Worm (Caenorhabditis elegans): ENCODE results near the gene pyp-1.

pyp-1 gene

ce11 chrIV:9974392-9974791 is 24.3 kb downstream of the pyp-1 start, which contains the start of gene C47E12.9:
Gene C47E12.9 (plus strand): TSS chrIV:9974692.
- TF ChIP-seq skn-1 (tag; optimal IDR thresholded peaks at IDR 0.05) = no peak
- TF ChIP-seq jun-1 (tag; optimal IDR thresholded peaks at IDR 0.05) = no peak
- no peak for TF ChIP-seq eor-1 (tag; optimal IDR thresholded peaks at IDR 0.05)
- TF ChIP-seq hmg-11 (tag; optimal IDR thresholded peaks at IDR 0.05) = no peak
- no peak for TF ChIP-seq unc-39 (tag; optimal IDR thresholded peaks at IDR 0.05)
- no peak for TF ChIP-seq pha-4 (tag; optimal IDR thresholded peaks at IDR 0.05)
- no peak for TF ChIP-seq nhr-28 (tag; optimal IDR thresholded peaks at IDR 0.05)
- TF ChIP-seq egl-5 (tag; optimal IDR thresholded peaks at IDR 0.05) = no peak
- no peak for TF ChIP-seq tbx-2 (tag; optimal IDR thresholded peaks at IDR 0.05)
- TF ChIP-seq ztf-11 (tag; optimal IDR thresholded peaks at IDR 0.05) = no peak
- TF ChIP-seq fkh-2 (tag; optimal IDR thresholded peaks at IDR 0.05) = no peak
- TF ChIP-seq R02D3.7 (tag; optimal IDR thresholded peaks at IDR 0.05) = no peak
- TF ChIP-seq nhr-67 (tag; optimal IDR thresholded peaks at IDR 0.05) = no peak
- TF ChIP-seq nhr-25 (tag; optimal IDR thresholded peaks at IDR 0.05) = no peak

ce11 chrIV:9972629-9973028 is 26.1 kb downstream of the pyp-1 start, which contains the start of the genes C47E12.12 and C47E12.10:
Gene C47E12.12 (minus strand): TSS chrIV:9972729.
Gene C47E12.10 (plus strand): TSS chrIV:9972800.
- TF ChIP-seq ZK546.5 (tag; optimal IDR thresholded peaks at IDR 0.05) (no peak), nhr-43 (tag; optimal IDR thresholded peaks at IDR 0.05; ENCODE audit: poor library complexity, severe bottlenecking) (no peak), mml-1 (tag; optimal IDR thresholded peaks at IDR 0.05) (no peak), hmg-11 (tag; optimal IDR thresholded peaks at IDR 0.05) (no peak), nhr-25 (tag; optimal IDR thresholded peaks at IDR 0.05) (no peak), daf-12 (tag; optimal IDR thresholded peaks at IDR 0.05) (no peak), nhr-76 (tag; optimal IDR thresholded peaks at IDR 0.05) (no peak), jun-1 (tag; optimal IDR thresholded peaks at IDR 0.05) (no peak), nhr-67 (tag; optimal IDR thresholded peaks at IDR 0.05) (no peak), elt-1 (tag; optimal IDR thresholded peaks at IDR 0.05) (no peak)

- TF ChIP-seq fos-1 (tag; optimal IDR thresholded peaks at IDR 0.05) = no peak
- TF ChIP-seq daf-12 (tag; optimal IDR thresholded peaks at IDR 0.05) = no peak
- TF ChIP-seq skn-1 (tag; optimal IDR thresholded peaks at IDR 0.05) = no peak
- no peak for TF ChIP-seq nhr-67 (tag; optimal IDR thresholded peaks at IDR 0.05)
- TF ChIP-seq hmg-11 (tag; optimal IDR thresholded peaks at IDR 0.05) = no peak
- TF ChIP-seq nhr-77 (tag; optimal IDR thresholded peaks at IDR 0.05) = no peak
- no peak for TF ChIP-seq ama-1 (optimal IDR thresholded peaks at IDR 0.05)
- no peak for TF ChIP-seq mml-1 (tag; optimal IDR thresholded peaks at IDR 0.05)
- no peak for TF ChIP-seq egl-5 (tag; optimal IDR thresholded peaks at IDR 0.05)
- no peak for TF ChIP-seq ztf-4 (tag; optimal IDR thresholded peaks at IDR 0.05)
- TF ChIP-seq snpc-4 (tag; optimal IDR thresholded peaks at IDR 0.05) = no peak
- TF ChIP-seq sea-2 (GFP tag; optimal IDR thresholded peaks at IDR 0.05) = no peak
- no peak for TF ChIP-seq fkh-2 (tag; optimal IDR thresholded peaks at IDR 0.05)
Measured at ce11 chrIV:9969081-9969480, 29.6 kb downstream of the pyp-1 start, which contains the start of the genes kin-5 and C47E12.11. Gene kin-5 (minus strand): TSS chrIV:9969181. Gene C47E12.11 (plus strand): TSS chrIV:9969400.

ce11 chrIV:9963945-9964344 is 34.8 kb downstream of the pyp-1 start, which contains the start of gene T13H10.2:
Gene T13H10.2 (plus strand): TSS chrIV:9964245.
- no peak for TF ChIP-seq ztf-4 (tag; optimal IDR thresholded peaks at IDR 0.05)
- no peak for TF ChIP-seq lin-39 (tag; optimal IDR thresholded peaks at IDR 0.05)
- TF ChIP-seq hmg-11 (tag; optimal IDR thresholded peaks at IDR 0.05) = no peak
- TF ChIP-seq aly-2 (tag; optimal IDR thresholded peaks at IDR 0.05) = no peak
- no peak for TF ChIP-seq fkh-2 (tag; optimal IDR thresholded peaks at IDR 0.05)
- no peak for TF ChIP-seq unc-39 (tag; optimal IDR thresholded peaks at IDR 0.05)
- TF ChIP-seq daf-12 (tag; optimal IDR thresholded peaks at IDR 0.05) = no peak
- no peak for TF ChIP-seq fos-1 (tag; optimal IDR thresholded peaks at IDR 0.05)
- TF ChIP-seq ceh-16 (tag; optimal IDR thresholded peaks at IDR 0.05) = no peak
- TF ChIP-seq R02D3.7 (tag; optimal IDR thresholded peaks at IDR 0.05) = no peak
- TF ChIP-seq nfya-1 (tag; optimal IDR thresholded peaks at IDR 0.05; ENCODE audit: insufficient read depth) = no peak
- no peak for TF ChIP-seq ceh-9 (tag; optimal IDR thresholded peaks at IDR 0.05)
- TF ChIP-seq elt-2 (tag; optimal IDR thresholded peaks at IDR 0.05) = no peak
- TF ChIP-seq eor-1 (tag; optimal IDR thresholded peaks at IDR 0.05) = no peak

ce11 chrIV:9953333-9953732 is 45.4 kb downstream of the pyp-1 start, which contains the start of gene gon-1:
Gene gon-1 (minus strand): TSS chrIV:9953433.
- TF ChIP-seq aly-2 (tag; optimal IDR thresholded peaks at IDR 0.05) (no peak), unc-62 (GFP tag; optimal IDR thresholded peaks at IDR 0.05) (no peak), egl-27 (tag; optimal IDR thresholded peaks at IDR 0.05) (no peak), R02D3.7 (tag; optimal IDR thresholded peaks at IDR 0.05) (no peak), zag-1 (tag; optimal IDR thresholded peaks at IDR 0.05) (no peak), nfya-1 (tag; optimal IDR thresholded peaks at IDR 0.05; ENCODE audit: insufficient read depth) (no peak), nhr-67 (tag; optimal IDR thresholded peaks at IDR 0.05) (no peak), nhr-11 (tag; optimal IDR thresholded peaks at IDR 0.05) (no peak), pqm-1 (tag; optimal IDR thresholded peaks at IDR 0.05) (no peak), snpc-4 (tag; optimal IDR thresholded peaks at IDR 0.05) (no peak), lin-15B (tag; optimal IDR thresholded peaks at IDR 0.05) (no peak), nhr-23 (tag; optimal IDR thresholded peaks at IDR 0.05) (no peak), nhr-237 (tag; optimal IDR thresholded peaks at IDR 0.05) (no peak), ztf-11 (tag; optimal IDR thresholded peaks at IDR 0.05) (no peak), ZK546.5 (tag; optimal IDR thresholded peaks at IDR 0.05) (no peak), nhr-76 (tag; optimal IDR thresholded peaks at IDR 0.05) (no peak), mdl-1 (tag; optimal IDR thresholded peaks at IDR 0.05) (no peak), skn-1 (tag; optimal IDR thresholded peaks at IDR 0.05) (no peak)

Measured in whole organism, L3 larva.